Fruit fly (Drosophila melanogaster): ENCODE measurements around the gene RYa-R.

dm6 chr3R:26999452-26999851 lies 2.7 kb downstream of the RYa-R start, which contains the start of gene CG31077:
- TF ChIP-seq kay (GFP tag; ENCODE audit: borderline replicate concordance) (no peak), Hr96 (GFP tag; optimal IDR thresholded peaks at IDR 0.05) (no peak)

Measured in whole organism, adult.